Fruit fly (Drosophila melanogaster): ENCODE results near the gene CG10581.

dm6 chr3L:21014516-21014945 lies 19.5 kb downstream of the CG10581 start:
- no peak for TF ChIP-seq lz (GFP tag; optimal IDR thresholded peaks at IDR 0.05)
- no peak for TF ChIP-seq CG15336 (GFP tag; IDR thresholded peaks at IDR 0.05)
- TF ChIP-seq dsx (GFP tag; optimal IDR thresholded peaks at IDR 0.05; ENCODE audit: poor library complexity, severe bottlenecking) = no peak
- no peak for TF ChIP-seq CG8319 (GFP tag; optimal IDR thresholded peaks at IDR 0.05)
- TF ChIP-seq CG32006 (GFP tag; optimal IDR thresholded peaks at IDR 0.05) = no peak
- TF ChIP-seq CG4318 (GFP tag; optimal IDR thresholded peaks at IDR 0.05) = no peak
- no peak for TF ChIP-seq Sox15 (GFP tag; optimal IDR thresholded peaks at IDR 0.05)
- no peak for TF ChIP-seq CG34406 (GFP tag; optimal IDR thresholded peaks at IDR 0.05)
- TF ChIP-seq Eip75B (GFP tag; optimal IDR thresholded peaks at IDR 0.05) = peak; percentile 25
- TF ChIP-seq CG6792 (GFP tag; optimal IDR thresholded peaks at IDR 0.05) = no peak
